Worm (Caenorhabditis elegans) whole organism, young adult: ENCODE data around the gene F26G5.1.

ENCODE experiments used
- ama-1 ChIP-seq, 3 experiments: fragments of 150-350 bp in 1 of 3; sonication (generic microtip) in 2 of 3; optimal IDR thresholded peaks; 2 replicates each; lab custom pipeline; 2014 to 2018; ENCODE audit warnings: missing biosample characterization in 2 of 3, missing genetic modification characterization in 2 of 3, missing genetic modification reagents in 2 of 3
- ceh-40 ChIP-seq: fragments of 200-800 bp; sonication (Bioruptor generic); IDR thresholded peaks from 2 replicates; pipeline ENCODE4 v1.3.6; 2022; ENCODE audit warnings: missing genetic modification characterization, missing compliant biosample characterization

DNA sequence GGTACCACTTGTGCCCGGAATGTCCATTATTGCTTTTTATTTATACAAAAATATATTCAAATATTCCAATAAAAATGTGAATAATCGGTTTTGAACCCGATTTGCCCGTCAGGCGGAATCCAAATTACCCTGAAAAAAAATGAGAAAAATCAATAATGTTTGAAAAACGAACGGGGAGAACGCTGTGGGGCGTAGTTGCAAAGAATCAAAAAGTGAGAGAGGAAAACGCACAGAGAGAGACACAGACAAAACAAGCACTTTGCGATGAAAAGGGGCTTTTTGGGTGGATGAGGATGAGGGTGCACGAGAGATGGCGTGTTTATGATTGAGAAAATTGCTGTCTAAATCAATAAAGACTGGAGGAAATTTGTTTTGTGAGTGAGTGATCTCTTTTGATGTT lies 12.3 kb upstream of the F26G5.1 start, which contains the start of gene tam-1:
- TF ChIP-seq ama-1 (optimal IDR thresholded peaks at IDR 0.05; lab: Kevin White, UChicago) (no peak), ama-1 (GFP tag; optimal IDR thresholded peaks at IDR 0.05; lab: Kevin White, UChicago) (no peak), ceh-40 (GFP tag; lab: Robert Waterston, UW) (no peak)
